Worm (Caenorhabditis elegans) whole organism, midembryonic: Measurements from ENCODE around the gene miga-1.

Experiments
- cog-1 ChIP-seq: sonication (generic microtip); optimal IDR thresholded peaks from 2 replicates; lab custom pipeline; 2016; ENCODE audit warnings: missing genetic modification characterization, missing compliant biosample characterization
- flt-1 ChIP-seq: fragments of 200-800 bp; sonication (Bioruptor generic); IDR thresholded peaks from 2 replicates; pipeline ENCODE4 v1.3.6; 2022; ENCODE audit warnings: missing genetic modification characterization, missing compliant biosample characterization
- ztf-23 ChIP-seq: fragments of 200-800 bp; sonication (Bioruptor generic); IDR thresholded peaks from 2 replicates; pipeline ENCODE4 v1.3.6; 2022; ENCODE audit warnings: missing genetic modification reagents, missing genetic modification characterization, missing compliant biosample characterization

- TF ChIP-seq ztf-23 (GFP tag; lab: Robert Waterston, UW) (no peak), cog-1 (no peak), flt-1 (no peak)
Observed at ce11 chrV:12415656-12416055, 15.0 kb upstream of the miga-1 start, which contains the start of gene cdr-2.
